Fruit fly (Drosophila melanogaster) whole organism, embryonic: ENCODE results near the gene Ptp10D.

Experiments
- Abd-B ChIP-seq: fragments of 200-800 bp; sonication (Bioruptor generic); optimal IDR thresholded peaks from 2 replicates; lab custom pipeline; 2018; ENCODE audit warnings: missing biosample characterization, mild to moderate bottlenecking, missing genetic modification characterization, moderate library complexity
- Ada2b ChIP-seq: fragments of 200-800 bp; sonication (Bioruptor generic); IDR thresholded peaks from 2 replicates; pipeline ENCODE4 v1.3.6; 2022; ENCODE audit warnings: missing biosample characterization, missing genetic modification characterization
- CG10267 ChIP-seq: fragments of 200-800 bp; sonication (Bioruptor generic); optimal IDR thresholded peaks from 2 replicates; lab custom pipeline; 2018; ENCODE audit warnings: missing biosample characterization, mild to moderate bottlenecking, missing genetic modification characterization, moderate library complexity
- CG15269 ChIP-seq: fragments of 200-800 bp; sonication (Bioruptor generic); optimal IDR thresholded peaks from 2 replicates; lab custom pipeline; 2018; ENCODE audit warnings: missing biosample characterization, mild to moderate bottlenecking, missing genetic modification characterization, moderate library complexity
- CG1529 ChIP-seq: fragments of 200-800 bp; sonication (Bioruptor generic); optimal IDR thresholded peaks from 3 replicates; lab custom pipeline; 2018; ENCODE audit warnings: missing biosample characterization, missing genetic modification characterization
- CG17186 ChIP-seq: fragments of 200-800 bp; sonication (Bioruptor generic); optimal IDR thresholded peaks from 3 replicates; lab custom pipeline; 2017; ENCODE audit warnings: missing biosample characterization, missing genetic modification reagents, missing genetic modification characterization
- CG17385 ChIP-seq: fragments of 200-800 bp; sonication (Bioruptor generic); optimal IDR thresholded peaks from 3 replicates; lab custom pipeline; 2018; ENCODE audit warnings: missing biosample characterization, mild to moderate bottlenecking, missing genetic modification characterization
- CG2116 ChIP-seq: fragments of 200-800 bp; sonication (Bioruptor generic); optimal IDR thresholded peaks from 3 replicates; lab custom pipeline; 2018; ENCODE audit warnings: missing biosample characterization, mild to moderate bottlenecking, missing genetic modification characterization
- CG33213 ChIP-seq: fragments of 200-800 bp; sonication (Bioruptor generic); optimal IDR thresholded peaks from 3 replicates; lab custom pipeline; 2016; ENCODE audit warnings: missing biosample characterization, missing genetic modification characterization
- CG42726 ChIP-seq: fragments of 200-800 bp; sonication (Bioruptor generic); IDR thresholded peaks from 2 replicates; pipeline ENCODE4 v1.3.6; 2022; ENCODE audit warnings: missing biosample characterization, missing genetic modification characterization; ENCODE audit not compliant: partially characterized antibody
- CG4617 ChIP-seq: fragments of 200-800 bp; sonication (Bioruptor generic); optimal IDR thresholded peaks from 3 replicates; lab custom pipeline; 2016; ENCODE audit warnings: missing biosample characterization, missing genetic modification characterization, borderline replicate concordance
- CG5180 ChIP-seq: fragments of 200-800 bp; sonication (Bioruptor generic); optimal IDR thresholded peaks from 3 replicates; lab custom pipeline; 2017; ENCODE audit warnings: missing biosample characterization, missing genetic modification characterization, mild to moderate bottlenecking, moderate library complexity, missing genetic modification reagents
- CG6683 ChIP-seq: fragments of 200-800 bp; sonication (Bioruptor generic); optimal IDR thresholded peaks from 2 replicates; lab custom pipeline; 2017; ENCODE audit warnings: missing biosample characterization, mild to moderate bottlenecking, missing genetic modification characterization, missing genetic modification reagents
- CG6813 ChIP-seq: fragments of 200-800 bp; sonication (Bioruptor generic); optimal IDR thresholded peaks from 2 replicates; lab custom pipeline; 2017; ENCODE audit warnings: missing biosample characterization, missing genetic modification characterization, mild to moderate bottlenecking, moderate library complexity, missing genetic modification reagents
- CG7839 ChIP-seq: fragments of 200-800 bp; sonication (Bioruptor generic); optimal IDR thresholded peaks from 3 replicates; lab custom pipeline; 2018; ENCODE audit warnings: missing biosample characterization, mild to moderate bottlenecking, missing genetic modification characterization, moderate library complexity
- CrebB ChIP-seq: fragments of 200-800 bp; sonication (Bioruptor generic); optimal IDR thresholded peaks from 3 replicates; lab custom pipeline; 2018; ENCODE audit warnings: missing biosample characterization, mild to moderate bottlenecking, missing genetic modification characterization
- D ChIP-seq, 2 experiments: fragments of 200-800 bp in 1 of 2; fragments of >200 bp in 1 of 2; sonication (Bioruptor generic) in 1 of 2; optimal IDR thresholded peaks; 2 replicates in 1 of 2; 3 replicates in 1 of 2; lab custom pipeline; 2017; ENCODE audit warnings: mild to moderate bottlenecking in 1 of 2, missing biosample characterization in 1 of 2, missing genetic modification characterization in 1 of 2, missing genetic modification reagents in 1 of 2
- Deaf1 ChIP-seq: fragments of 200-800 bp; optimal IDR thresholded peaks from 3 replicates; lab custom pipeline; 2019; ENCODE audit warnings: missing biosample characterization, mild to moderate bottlenecking, missing genetic modification characterization, moderate library complexity
- Doc2 ChIP-seq: fragments of 200-800 bp; sonication (Bioruptor generic); IDR thresholded peaks from 2 replicates; pipeline ENCODE4 v1.3.6; 2022; ENCODE audit warnings: missing biosample characterization, missing genetic modification characterization
- Eip74EF ChIP-seq, 2 experiments: fragments of 200-800 bp in 1 of 2; fragments of >200 bp in 1 of 2; sonication (Bioruptor generic) in 1 of 2; optimal IDR thresholded peaks; 2 replicates each; lab custom pipeline; 2017 to 2019; ENCODE audit warnings: missing biosample characterization in 2 of 2, missing genetic modification characterization in 2 of 2, mild to moderate bottlenecking in 1 of 2, moderate library complexity in 1 of 2
- Ets65A ChIP-seq: fragments of 200-800 bp; sonication (Bioruptor generic); peaks from one replicate; lab custom pipeline; 2016; ENCODE audit warnings: missing biosample characterization, missing genetic modification characterization
- H15 ChIP-seq: fragments of 200-800 bp; sonication (Bioruptor generic); IDR thresholded peaks from 3 replicates; pipeline ENCODE4 v1.3.6; 2022; ENCODE audit warnings: missing biosample characterization, missing genetic modification characterization
- HHEX ChIP-seq: fragments of 200-800 bp; sonication (Bioruptor generic); optimal IDR thresholded peaks from 3 replicates; lab custom pipeline; 2017; ENCODE audit warnings: missing biosample characterization, mild to moderate bottlenecking, missing genetic modification characterization, missing genetic modification reagents
- HLH3B ChIP-seq: fragments of 200-800 bp; sonication (Bioruptor generic); IDR thresholded peaks from 2 replicates; pipeline ENCODE4 v1.3.6; 2022; ENCODE audit warnings: missing biosample characterization, missing genetic modification characterization
- HLH4C ChIP-seq: fragments of 200-800 bp; sonication (Bioruptor generic); IDR thresholded peaks from 3 replicates; pipeline ENCODE4 v1.3.6; 2022; ENCODE audit warnings: missing biosample characterization, missing genetic modification characterization; ENCODE audit not compliant: partially characterized antibody
- Hmr ChIP-seq: fragments of 200-800 bp; sonication (Bioruptor generic); optimal IDR thresholded peaks from 3 replicates; lab custom pipeline; 2017; ENCODE audit warnings: mild to moderate bottlenecking, missing biosample characterization, missing genetic modification reagents, missing genetic modification characterization
- Mad ChIP-seq: fragments of 200-800 bp; sonication (Bioruptor generic); optimal IDR thresholded peaks from 2 replicates; lab custom pipeline; 2016; ENCODE audit warnings: missing biosample characterization, missing genetic modification characterization
- NC2α ChIP-seq: fragments of 200-800 bp; sonication (Bioruptor generic); optimal IDR thresholded peaks from 2 replicates; lab custom pipeline; 2016; ENCODE audit warnings: missing biosample characterization, missing genetic modification characterization
- Neu2 ChIP-seq: fragments of 200-800 bp; sonication (Bioruptor generic); optimal IDR thresholded peaks from 3 replicates; lab custom pipeline; 2016; ENCODE audit warnings: missing biosample characterization, missing genetic modification characterization, borderline replicate concordance
- Rfx ChIP-seq: fragments of 200-800 bp; sonication (Bioruptor generic); IDR thresholded peaks from 2 replicates; pipeline ENCODE4 v1.3.6; 2022; ENCODE audit warnings: missing biosample characterization, missing genetic modification characterization
- Sin3A ChIP-seq: fragments of >200 bp; optimal IDR thresholded peaks from 2 replicates; lab custom pipeline; 2018
- Trl ChIP-seq, 3 experiments: fragments of >200 bp in 2 of 3; fragments of 200-800 bp in 1 of 3; sonication (Bioruptor generic) in 1 of 3; optimal IDR thresholded peaks; 2 replicates in 1 of 3; 3 replicates in 2 of 3; lab custom pipeline; 2016 to 2017; ENCODE audit warnings: missing biosample characterization in 1 of 3, missing genetic modification characterization in 1 of 3
- ab ChIP-seq: fragments of 200-800 bp; sonication (Bioruptor generic); optimal IDR thresholded peaks from 2 replicates; lab custom pipeline; 2016; ENCODE audit warnings: missing biosample characterization, missing genetic modification characterization
- chm ChIP-seq: fragments of 200-800 bp; sonication (Bioruptor generic); IDR thresholded peaks from 2 replicates; pipeline ENCODE4 v1.3.6; 2022; ENCODE audit warnings: missing biosample characterization, missing genetic modification characterization
- da ChIP-seq: fragments of 200-800 bp; sonication (Bioruptor generic); optimal IDR thresholded peaks from 2 replicates; lab custom pipeline; 2016; ENCODE audit warnings: missing biosample characterization, missing genetic modification characterization
- gro ChIP-seq: fragments of 200-800 bp; sonication (Bioruptor generic); optimal IDR thresholded peaks from 2 replicates; lab custom pipeline; 2016; ENCODE audit warnings: missing biosample characterization, missing genetic modification characterization
- gt ChIP-seq: fragments of 200-800 bp; sonication (Bioruptor generic); IDR thresholded peaks from 2 replicates; pipeline ENCODE4 v1.3.6; 2022; ENCODE audit warnings: missing biosample characterization, missing genetic modification characterization
- kni ChIP-seq: fragments of 200-800 bp; sonication (Bioruptor generic); optimal IDR thresholded peaks from 3 replicates; lab custom pipeline; 2017; ENCODE audit warnings: mild to moderate bottlenecking, missing biosample characterization, missing genetic modification reagents, missing genetic modification characterization
- lmd ChIP-seq: fragments of 200-800 bp; sonication (Bioruptor generic); IDR thresholded peaks from 2 replicates; pipeline ENCODE4 v1.3.6; 2022; ENCODE audit warnings: missing biosample characterization, missing genetic modification characterization
- lov ChIP-seq, 2 experiments: fragments of 200-800 bp in 1 of 2; fragments of >200 bp in 1 of 2; sonication (Bioruptor generic) in 1 of 2; IDR thresholded peaks in 1 of 2; optimal IDR thresholded peaks in 1 of 2; 2 replicates in 1 of 2; 3 replicates in 1 of 2; pipeline versions ENCODE4 v1.3.6 to Lab custom; 2017 to 2022; ENCODE audit warnings: missing biosample characterization in 1 of 2, missing genetic modification characterization in 1 of 2
- pb ChIP-seq: fragments of 200-800 bp; sonication (Bioruptor generic); optimal IDR thresholded peaks from 3 replicates; lab custom pipeline; 2016; ENCODE audit warnings: missing biosample characterization, missing genetic modification characterization
- peb ChIP-seq: fragments of 200-800 bp; sonication (Bioruptor generic); IDR thresholded peaks from 2 replicates; pipeline ENCODE4 v1.3.6; 2022; ENCODE audit warnings: missing biosample characterization, missing genetic modification characterization
- sima ChIP-seq: fragments of 200-800 bp; sonication (Bioruptor generic); optimal IDR thresholded peaks from 2 replicates; lab custom pipeline; 2016; ENCODE audit warnings: missing biosample characterization, missing genetic modification characterization
- sisA ChIP-seq: fragments of 200-800 bp; sonication (Bioruptor generic); IDR thresholded peaks from 2 replicates; pipeline ENCODE4 v1.3.6; 2022; ENCODE audit warnings: missing biosample characterization, missing genetic modification characterization
- slp2 ChIP-seq: fragments of 200-800 bp; sonication (Bioruptor generic); optimal IDR thresholded peaks from 2 replicates; lab custom pipeline; 2016; ENCODE audit warnings: missing biosample characterization, missing genetic modification characterization
- so ChIP-seq: fragments of 200-800 bp; sonication (Bioruptor generic); IDR thresholded peaks from 3 replicates; pipeline ENCODE4 v1.3.6; 2022; ENCODE audit warnings: missing biosample characterization, missing genetic modification characterization
- trem ChIP-seq: fragments of 200-800 bp; optimal IDR thresholded peaks from 3 replicates; lab custom pipeline; 2019; ENCODE audit warnings: missing biosample characterization, mild to moderate bottlenecking, missing genetic modification characterization, moderate library complexity
- tup ChIP-seq: fragments of 200-800 bp; sonication (Bioruptor generic); optimal IDR thresholded peaks from 2 replicates; lab custom pipeline; 2016; ENCODE audit warnings: missing biosample characterization, mild to moderate bottlenecking, missing genetic modification characterization, moderate library complexity
- unc-4 ChIP-seq: fragments of 200-800 bp; sonication (Bioruptor generic); IDR thresholded peaks from 2 replicates; pipeline ENCODE4 v1.3.6; 2022; ENCODE audit warnings: missing biosample characterization, missing genetic modification characterization; ENCODE audit not compliant: partially characterized antibody

Gene Ptp10D

DNA sequence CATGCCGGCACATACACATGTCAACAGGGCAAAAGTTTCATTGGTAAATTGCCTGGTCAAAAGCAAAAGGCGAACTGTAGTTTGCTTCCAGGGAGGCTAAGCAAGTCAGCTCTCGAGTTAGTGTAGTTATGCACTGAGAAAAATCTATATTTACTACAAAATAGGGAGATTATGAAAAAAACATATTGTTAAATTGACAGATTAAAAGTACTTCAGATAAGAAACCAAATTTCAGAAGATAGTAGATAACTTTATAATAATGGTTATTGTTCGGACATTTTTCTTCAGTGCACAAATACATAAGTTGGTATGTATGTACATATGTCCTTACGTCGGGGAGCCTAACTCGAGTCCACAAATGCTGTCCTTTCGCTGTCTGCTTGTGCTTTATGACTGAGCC is 35.3 kb downstream of the Ptp10D start (continued):
- peak; percentile 8 for TF ChIP-seq tup (GFP tag; lab: Kevin White, UChicago)
- no peak for TF ChIP-seq CG4617
- peak; percentile 69; the same call in 2 of the 3 replicates for TF ChIP-seq so (GFP tag; lab: Robert Waterston, UW)
- TF ChIP-seq CG5180, result no peak
- peak; percentile 16 for TF ChIP-seq trem (tag; lab: Kevin White, UChicago)
- TF ChIP-seq lov (optimal IDR thresholded peaks at IDR 0.05; lab: Kevin White, UChicago), result no peak
- TF ChIP-seq lov (GFP tag; IDR thresholded peaks at IDR 0.05; lab: Robert Waterston, UW), result no peak
- no peak for TF ChIP-seq slp2 (GFP tag; lab: Kevin White, UChicago)
- no peak for TF ChIP-seq CG2116
- TF ChIP-seq HHEX (GFP tag; lab: Kevin White, UChicago), result peak; percentile 46
- peak; percentile 3 for TF ChIP-seq gro (GFP tag; lab: Kevin White, UChicago)
- TF ChIP-seq peb (GFP tag; lab: Robert Waterston, UW), result no peak
- no peak for TF ChIP-seq NC2α (GFP tag; lab: Kevin White, UChicago)
- TF ChIP-seq gt (GFP tag; lab: Robert Waterston, UW), result no peak
- no peak for TF ChIP-seq Trl (optimal IDR thresholded peaks at IDR 0.05; lab: Kevin White, UChicago)
- peak; percentile 21 for TF ChIP-seq Trl (GFP tag; optimal IDR thresholded peaks at IDR 0.05; lab: Kevin White, UChicago)
- TF ChIP-seq pb (GFP tag; lab: Kevin White, UChicago), result no peak
- peak; percentile 48 for TF ChIP-seq lmd (GFP tag; lab: Robert Waterston, UW)
- no peak for TF ChIP-seq Doc2 (GFP tag; lab: Robert Waterston, UW)
- peak; percentile 34 for TF ChIP-seq Deaf1 (tag; lab: Kevin White, UChicago)
- TF ChIP-seq Hmr (GFP tag; lab: Kevin White, UChicago), result peak; percentile 75
- TF ChIP-seq CG33213 (GFP tag; lab: Kevin White, UChicago), result peak; percentile 15
- no peak for TF ChIP-seq CG17186 (GFP tag; lab: Kevin White, UChicago)
- no peak for TF ChIP-seq HLH4C
- TF ChIP-seq Mad (GFP tag; lab: Kevin White, UChicago), result no peak
- TF ChIP-seq D (optimal IDR thresholded peaks at IDR 0.05; lab: Kevin White, UChicago), result no peak
- peak; percentile 9 for TF ChIP-seq D (GFP tag; optimal IDR thresholded peaks at IDR 0.05; lab: Kevin White, UChicago)
- no peak for TF ChIP-seq CG42726 (GFP tag; lab: Robert Waterston, UW)
- no peak for TF ChIP-seq unc-4 (GFP tag; lab: Robert Waterston, UW)
- TF ChIP-seq H15 (GFP tag; lab: Robert Waterston, UW), result no peak
- peak; percentile 73 for TF ChIP-seq CG7839 (tag; lab: Kevin White, UChicago)
- no peak for TF ChIP-seq da
- peak; percentile 55 for TF ChIP-seq CG10267 (tag; lab: Kevin White, UChicago)
- no peak for TF ChIP-seq ab
- no peak for TF ChIP-seq sima (GFP tag; lab: Kevin White, UChicago)
- peak; percentile 68 for TF ChIP-seq CG15269
- TF ChIP-seq Sin3A (lab: Kevin White, UChicago), result no peak
- TF ChIP-seq chm, result no peak
- no peak for TF ChIP-seq Abd-B
- peak; percentile 8 for TF ChIP-seq Ets65A
- peak; percentile 49 for TF ChIP-seq CG17385 (GFP tag; lab: Kevin White, UChicago)
- TF ChIP-seq CG6683 (GFP tag; lab: Kevin White, UChicago), result peak; percentile 12
- peak; percentile 53 for TF ChIP-seq Ada2b (GFP tag; lab: Robert Waterston, UW)
- TF ChIP-seq Rfx (GFP tag; lab: Robert Waterston, UW), result no peak
- no peak for TF ChIP-seq Neu2 (GFP tag; lab: Kevin White, UChicago)
- TF ChIP-seq HLH3B (GFP tag; lab: Robert Waterston, UW), result peak; percentile 57
- no peak for TF ChIP-seq CG1529 (GFP tag; lab: Kevin White, UChicago)
- TF ChIP-seq Eip74EF (GFP tag; optimal IDR thresholded peaks at IDR 0.05; lab: Kevin White, UChicago), result peak in 1 of 2 experiments; percentile 10
- peak; percentile 6 for TF ChIP-seq CrebB (tag; lab: Kevin White, UChicago)
- no peak for TF ChIP-seq kni (GFP tag; lab: Kevin White, UChicago)
- TF ChIP-seq CG6813, result peak; percentile 43
- 0 out of 2 replicates have a peak, but pooled peaks have one; percentile 15 for TF ChIP-seq sisA (GFP tag; lab: Robert Waterston, UW)
